Worm (Caenorhabditis elegans) whole organism, late embryonic: ENCODE results near the gene ZC302.3.

Source experiments
- F13H6.1 ChIP-seq: sonication (generic microtip); optimal IDR thresholded peaks from 2 replicates; lab custom pipeline; 2016; ENCODE audit warnings: missing genetic modification characterization, missing compliant biosample characterization
- elt-2 ChIP-seq: sonication (generic microtip); optimal IDR thresholded peaks from 2 replicates; lab custom pipeline; 2016; ENCODE audit warnings: missing genetic modification reagents, missing genetic modification characterization, missing compliant biosample characterization
- lim-6 ChIP-seq: sonication (generic microtip); optimal IDR thresholded peaks from 2 replicates; lab custom pipeline; 2016; ENCODE audit warnings: missing genetic modification characterization, missing compliant biosample characterization
- nhr-11 ChIP-seq: fragments of 150-350 bp; optimal IDR thresholded peaks from 2 replicates; lab custom pipeline; 2014; ENCODE audit warnings: missing biosample characterization, missing genetic modification characterization
- pag-3 ChIP-seq: sonication (generic microtip); optimal IDR thresholded peaks from 2 replicates; lab custom pipeline; 2016; ENCODE audit warnings: missing compliant biosample characterization, missing genetic modification characterization, borderline replicate concordance
- pha-4 ChIP-seq: fragments of 150-350 bp; optimal IDR thresholded peaks from 2 replicates; lab custom pipeline; 2018; ENCODE audit warnings: missing biosample characterization, missing genetic modification reagents, missing genetic modification characterization
- pqm-1 ChIP-seq: sonication (generic microtip); optimal IDR thresholded peaks from 2 replicates; lab custom pipeline; 2016; ENCODE audit warnings: missing genetic modification characterization, missing compliant biosample characterization
- rnt-1 ChIP-seq: sonication (generic microtip); optimal IDR thresholded peaks from 2 replicates; lab custom pipeline; 2016; ENCODE audit warnings: missing genetic modification characterization, missing compliant biosample characterization
- sox-2 ChIP-seq: fragments of 200-800 bp; sonication (Bioruptor generic); IDR thresholded peaks from 2 replicates; pipeline ENCODE4 v1.3.6; 2022; ENCODE audit warnings: missing genetic modification reagents, missing genetic modification characterization, missing compliant biosample characterization
- tbx-2 ChIP-seq: sonication (generic microtip); optimal IDR thresholded peaks from 2 replicates; lab custom pipeline; 2016; ENCODE audit warnings: missing genetic modification characterization, missing compliant biosample characterization
- tbx-7 ChIP-seq: sonication (generic microtip); optimal IDR thresholded peaks from 2 replicates; lab custom pipeline; 2016; ENCODE audit warnings: missing genotype, missing genetic modification characterization, missing compliant biosample characterization

- no peak for TF ChIP-seq pag-3 (tag; lab: Kevin White, UChicago)
- no peak for TF ChIP-seq sox-2 (GFP tag; lab: Robert Waterston, UW)
- TF ChIP-seq pqm-1 (tag; lab: Kevin White, UChicago), result no peak
- no peak for TF ChIP-seq F13H6.1 (tag; lab: Kevin White, UChicago)
- TF ChIP-seq pha-4 (tag; lab: Kevin White, UChicago), result no peak
- TF ChIP-seq elt-2, result no peak
- no peak for TF ChIP-seq tbx-2
- TF ChIP-seq nhr-11, result no peak
- no peak for TF ChIP-seq tbx-7 (tag; lab: Kevin White, UChicago)
- no peak for TF ChIP-seq rnt-1
- TF ChIP-seq lim-6 (tag; lab: Kevin White, UChicago), result no peak
Observed at ce11 chrV:10722595-10722994, 18.7 kb downstream of the ZC302.3 start.
